Worm (Caenorhabditis elegans) whole organism, L4/young adult: ENCODE measurements around the gene gst-4.

Source experiments
- W03F9.2 ChIP-seq: fragments of 150-350 bp; optimal IDR thresholded peaks from 2 replicates; lab custom pipeline; 2014; ENCODE audit warnings: missing biosample characterization, missing genetic modification characterization
- dao-5 ChIP-seq: sonication (generic microtip); optimal IDR thresholded peaks from 2 replicates; lab custom pipeline; 2016; ENCODE audit warnings: missing genotype, missing genetic modification characterization, moderate library complexity, missing compliant biosample characterization
- him-1 ChIP-seq: sonication (generic microtip); optimal IDR thresholded peaks from 2 replicates; lab custom pipeline; 2016; ENCODE audit warnings: missing genotype, missing genetic modification reagents, missing genetic modification characterization, missing compliant biosample characterization

- TF ChIP-seq him-1 (tag; lab: Kevin White, UChicago): no peak
- TF ChIP-seq dao-5 (tag; lab: Kevin White, UChicago): no peak
- no peak for TF ChIP-seq W03F9.2
Measured at ce11 chrIV:10110870-10111269, 31.2 kb upstream of the gst-4 start.
